Worm (Caenorhabditis elegans): ENCODE data around the gene T28H11.7.

T28H11.7 gene

DNA sequence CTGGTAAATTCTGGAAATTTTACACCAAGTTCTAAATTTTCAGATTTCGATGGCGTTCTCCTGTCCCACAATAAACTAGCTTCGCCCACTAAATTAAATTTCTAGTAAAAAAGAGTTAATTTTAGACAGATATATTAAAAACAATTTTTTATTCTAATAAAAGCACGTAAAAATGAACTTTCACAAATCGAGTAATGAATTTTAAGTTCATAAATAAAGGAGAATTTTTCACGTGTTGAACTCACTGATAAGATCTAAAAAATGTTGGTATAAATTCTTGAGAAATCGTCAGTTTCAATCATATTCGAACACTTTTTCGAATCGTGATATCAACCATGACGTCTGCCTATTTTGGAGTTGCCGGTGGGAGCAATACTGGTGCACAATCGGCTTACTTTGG lies 21.1 kb downstream of the T28H11.7 start, which contains the start of gene ssq-2:
Gene ssq-2 (plus strand): TSS at position 301 of the 400 bp plus-strand sequence.
- TF ChIP-seq ztf-29 (GFP tag; IDR thresholded peaks at IDR 0.05) (no peak), klf-2 (GFP tag; conservative IDR thresholded peaks at IDR 0.05) (no peak), tab-1 (GFP tag; IDR thresholded peaks at IDR 0.05) (no peak), med-1 (GFP tag; optimal IDR thresholded peaks at IDR 0.05; ENCODE audit: insufficient read depth) (no peak), flt-1 (GFP tag; IDR thresholded peaks at IDR 0.05) (no peak), ztf-23 (GFP tag; IDR thresholded peaks at IDR 0.05) (no peak), cog-1 (tag; optimal IDR thresholded peaks at IDR 0.05) (no peak), T22C8.4 (GFP tag; IDR thresholded peaks at IDR 0.05) (no peak), ref-1 (GFP tag; conservative IDR thresholded peaks at IDR 0.05) (no peak)

DNA sequence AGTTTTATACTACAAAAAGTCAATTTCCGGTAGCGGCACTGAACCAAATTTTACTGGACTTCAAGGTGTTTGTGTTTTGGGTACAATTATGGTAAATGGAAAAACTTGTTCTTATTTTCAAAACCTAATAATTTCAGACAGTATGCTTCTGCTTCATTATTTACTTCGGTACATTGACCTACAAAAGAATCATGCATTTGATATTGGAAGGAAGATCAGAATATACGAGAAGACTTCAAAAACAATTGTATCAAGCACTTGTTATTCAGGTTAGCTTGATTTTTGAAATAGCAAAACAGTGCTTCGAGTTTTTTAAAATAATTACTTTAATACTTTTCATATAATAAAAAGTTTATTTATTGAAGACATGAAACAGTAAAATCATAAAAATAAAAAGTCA lies 23.8 kb downstream of the T28H11.7 start:
- TF ChIP-seq ztf-29 (GFP tag; IDR thresholded peaks at IDR 0.05): no peak

DNA sequence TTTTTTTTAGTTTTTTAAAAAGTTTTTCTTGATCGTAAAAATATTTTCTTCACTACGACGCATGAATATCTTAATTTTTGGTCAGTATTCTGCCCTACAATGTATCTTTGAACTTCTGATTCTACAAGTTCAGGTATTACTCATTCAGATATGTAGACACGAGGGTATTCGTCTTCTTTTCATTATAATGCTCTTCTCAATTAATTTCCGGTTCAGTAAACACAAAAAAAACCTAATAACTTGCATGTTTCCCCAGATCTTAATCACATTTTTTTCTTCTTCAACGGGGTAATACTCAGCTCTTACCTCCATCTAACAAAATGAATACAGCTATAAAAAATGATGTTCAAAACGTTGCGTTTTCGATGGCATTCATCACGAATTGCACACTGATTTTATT lies 24.9 kb downstream of the T28H11.7 start, which contains the start of gene str-162:
Gene str-162 (plus strand): TSS at position 301 of the 400 bp plus-strand sequence.
- TF ChIP-seq ztf-29 (GFP tag; IDR thresholded peaks at IDR 0.05): no peak
- TF ChIP-seq T22C8.4 (GFP tag; IDR thresholded peaks at IDR 0.05): no peak

DNA sequence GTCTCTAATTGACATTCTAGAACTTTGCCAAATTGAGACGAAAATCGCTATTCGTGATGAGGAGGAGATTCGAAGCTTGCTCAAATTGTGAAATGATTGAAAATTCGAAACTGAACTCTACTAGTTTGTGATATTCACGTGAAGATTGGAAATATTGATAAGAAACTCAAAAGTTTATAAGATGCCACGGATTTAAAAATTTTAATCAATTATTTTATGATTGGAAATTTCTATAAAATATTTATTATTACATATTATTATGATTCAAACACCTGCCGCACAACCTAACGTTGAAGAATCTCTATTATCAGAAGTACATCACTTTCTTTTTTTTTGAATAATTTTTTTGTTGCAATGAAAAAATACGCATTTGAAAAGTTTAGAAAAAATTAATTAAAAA lies 28.4 kb downstream of the T28H11.7 start, which contains the start of gene E03H12.7:
Gene E03H12.7 (minus strand): TSS at position 101 of the 400 bp plus-strand sequence.
- no peak for TF ChIP-seq cog-1 (tag; optimal IDR thresholded peaks at IDR 0.05)
- TF ChIP-seq ztf-29 (GFP tag; IDR thresholded peaks at IDR 0.05): no peak
- TF ChIP-seq T22C8.4 (GFP tag; IDR thresholded peaks at IDR 0.05): no peak
- no peak for TF ChIP-seq tab-1 (GFP tag; IDR thresholded peaks at IDR 0.05)
- TF ChIP-seq klf-2 (GFP tag; conservative IDR thresholded peaks at IDR 0.05): no peak
- TF ChIP-seq ref-1 (GFP tag; conservative IDR thresholded peaks at IDR 0.05): no peak
- no peak for TF ChIP-seq ztf-23 (GFP tag; IDR thresholded peaks at IDR 0.05)
- no peak for TF ChIP-seq flt-1 (GFP tag; IDR thresholded peaks at IDR 0.05)
- TF ChIP-seq med-1 (GFP tag; optimal IDR thresholded peaks at IDR 0.05; ENCODE audit: insufficient read depth): no peak

DNA sequence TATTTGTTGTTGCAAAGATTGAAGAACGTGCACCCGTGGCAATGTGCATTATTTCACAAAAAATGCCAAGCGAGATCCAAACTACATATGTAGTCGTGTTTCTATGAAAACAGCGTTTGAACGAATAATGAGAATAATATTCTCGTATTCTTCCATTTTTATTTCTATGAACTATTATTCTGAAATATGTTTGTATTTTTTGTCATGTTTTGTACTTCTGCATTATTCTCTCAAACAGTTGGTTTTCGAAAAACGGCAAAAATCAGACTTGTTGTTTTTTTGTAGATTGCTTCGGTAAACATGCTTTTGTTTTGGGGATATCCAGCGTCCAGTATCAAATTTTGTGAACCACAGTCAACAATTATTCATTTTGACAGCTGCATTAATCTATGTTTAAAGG lies 30.7 kb downstream of the T28H11.7 start, which contains the start of gene clec-177:
Gene clec-177 (plus strand): TSS at position 301 of the 400 bp plus-strand sequence.
- TF ChIP-seq ref-1 (GFP tag; conservative IDR thresholded peaks at IDR 0.05): no peak
- no peak for TF ChIP-seq ztf-23 (GFP tag; IDR thresholded peaks at IDR 0.05)
- TF ChIP-seq tab-1 (GFP tag; IDR thresholded peaks at IDR 0.05): no peak
- TF ChIP-seq klf-2 (GFP tag; conservative IDR thresholded peaks at IDR 0.05): no peak
- TF ChIP-seq med-1 (GFP tag; optimal IDR thresholded peaks at IDR 0.05; ENCODE audit: insufficient read depth): no peak
- TF ChIP-seq T22C8.4 (GFP tag; IDR thresholded peaks at IDR 0.05): no peak
- TF ChIP-seq cog-1 (tag; optimal IDR thresholded peaks at IDR 0.05): no peak
- no peak for TF ChIP-seq flt-1 (GFP tag; IDR thresholded peaks at IDR 0.05)
- no peak for TF ChIP-seq ztf-29 (GFP tag; IDR thresholded peaks at IDR 0.05)

DNA sequence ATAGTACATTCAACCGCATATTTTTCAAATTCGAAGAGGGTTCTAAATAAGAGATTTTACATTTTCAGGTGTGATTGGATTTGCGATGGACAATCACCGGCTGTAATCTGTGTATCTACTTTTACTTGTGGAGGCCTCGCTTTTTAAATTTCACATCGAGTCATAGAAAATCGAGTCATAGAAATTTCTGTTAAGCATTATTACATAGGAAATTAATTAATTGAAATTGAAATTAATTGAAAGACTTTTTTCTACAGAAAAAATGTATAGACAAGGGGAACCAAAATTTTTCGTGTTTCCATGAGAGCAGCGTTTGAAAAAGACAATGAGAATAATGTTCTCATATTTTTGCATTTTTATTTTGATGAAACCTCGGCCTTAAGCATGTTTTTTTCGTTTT lies 33.2 kb downstream of the T28H11.7 start, which contains the start of gene clec-176:
Gene clec-176 (plus strand): TSS at position 301 of the 400 bp plus-strand sequence.
- TF ChIP-seq flt-1 (GFP tag; IDR thresholded peaks at IDR 0.05) (no peak), cog-1 (tag; optimal IDR thresholded peaks at IDR 0.05) (no peak), ref-1 (GFP tag; conservative IDR thresholded peaks at IDR 0.05) (no peak), tab-1 (GFP tag; IDR thresholded peaks at IDR 0.05) (no peak), klf-2 (GFP tag; conservative IDR thresholded peaks at IDR 0.05) (no peak), ztf-29 (GFP tag; IDR thresholded peaks at IDR 0.05) (no peak), med-1 (GFP tag; optimal IDR thresholded peaks at IDR 0.05; ENCODE audit: insufficient read depth) (no peak), ztf-23 (GFP tag; IDR thresholded peaks at IDR 0.05) (no peak), T22C8.4 (GFP tag; IDR thresholded peaks at IDR 0.05) (no peak)

DNA sequence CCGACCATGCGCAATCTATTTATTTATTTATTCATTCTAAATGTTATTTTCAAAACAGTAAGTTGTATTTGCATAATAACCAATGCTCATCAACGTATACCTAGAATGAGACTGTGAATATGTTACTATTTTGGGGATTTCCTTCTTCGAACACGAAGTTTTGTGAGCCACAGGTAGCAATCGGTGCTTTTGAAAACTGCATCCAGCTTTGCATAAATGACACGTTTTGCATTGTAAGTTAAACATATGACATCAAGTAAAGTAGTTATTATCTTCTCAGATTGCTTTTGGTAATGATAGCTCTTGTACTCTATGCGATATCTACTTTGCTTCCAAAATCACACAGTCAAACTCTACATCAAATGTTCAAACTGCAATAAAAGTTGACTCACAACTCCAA lies 34.5 kb downstream of the T28H11.7 start, which contains the start of gene E03H12.4:
Gene E03H12.4 (plus strand): TSS at position 120 of the 400 bp plus-strand sequence.
- TF ChIP-seq ztf-23 (GFP tag; IDR thresholded peaks at IDR 0.05): no peak
- TF ChIP-seq tab-1 (GFP tag; IDR thresholded peaks at IDR 0.05): no peak

DNA sequence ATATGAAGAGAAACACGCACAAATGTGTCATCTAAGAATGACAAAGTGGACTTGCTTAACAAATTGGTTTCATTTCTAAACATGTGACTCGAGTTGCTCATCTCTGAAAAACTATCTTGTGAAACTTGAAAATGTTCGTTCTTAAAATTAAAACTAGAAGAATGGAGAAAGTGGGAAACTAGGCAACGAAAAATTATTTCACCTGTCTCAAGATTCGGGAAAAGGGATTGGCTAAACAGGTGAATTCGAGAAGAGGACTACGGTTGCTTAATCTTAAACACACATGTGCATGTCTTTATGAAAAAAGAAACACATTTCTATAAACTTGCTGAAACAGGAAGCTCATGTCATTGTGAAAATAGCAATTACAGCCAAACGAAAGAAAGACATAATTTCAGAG lies 35.9 kb downstream of the T28H11.7 start, which contains the start of gene srz-24:
Gene srz-24 (minus strand): TSS at position 101 of the 400 bp plus-strand sequence.
- no peak for TF ChIP-seq T22C8.4 (GFP tag; IDR thresholded peaks at IDR 0.05)
- TF ChIP-seq flt-1 (GFP tag; IDR thresholded peaks at IDR 0.05): no peak
- TF ChIP-seq med-1 (GFP tag; optimal IDR thresholded peaks at IDR 0.05; ENCODE audit: insufficient read depth): no peak
- TF ChIP-seq klf-2 (GFP tag; conservative IDR thresholded peaks at IDR 0.05): no peak

DNA sequence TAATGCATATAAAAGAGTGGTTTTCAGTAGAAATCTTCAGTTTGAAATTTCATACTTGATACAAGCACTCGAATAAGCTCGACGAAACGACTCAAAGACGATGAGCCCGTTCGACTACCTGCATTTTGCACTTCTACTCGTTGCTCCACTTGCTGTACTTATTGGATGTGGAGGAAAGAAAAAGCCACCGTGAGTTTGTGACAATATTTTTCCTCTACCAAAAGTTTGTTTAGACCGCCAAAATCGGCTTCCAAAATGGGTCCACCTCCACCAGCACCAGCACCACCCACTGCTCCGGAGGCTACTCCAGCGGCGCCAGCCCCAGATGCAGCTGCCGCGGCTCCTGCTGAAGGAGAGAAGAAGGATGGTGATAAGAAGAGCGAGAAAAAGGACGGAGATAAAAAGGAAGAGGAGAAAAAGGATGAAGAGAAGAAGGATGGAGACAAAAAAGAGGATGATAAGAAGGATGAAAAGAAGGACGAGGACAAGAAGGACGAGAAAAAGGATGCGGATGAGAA lies 39.7 kb downstream of the T28H11.7 start, which contains the start of gene E03H12.5:
Gene E03H12.5 (plus strand): TSS at position 51 of the 518 bp plus-strand sequence.
- TF ChIP-seq med-1 (GFP tag; optimal IDR thresholded peaks at IDR 0.05; ENCODE audit: insufficient read depth) (no peak), T22C8.4 (GFP tag; IDR thresholded peaks at IDR 0.05) (no peak), cog-1 (tag; optimal IDR thresholded peaks at IDR 0.05) (no peak), tab-1 (GFP tag; IDR thresholded peaks at IDR 0.05) (no peak), ztf-23 (GFP tag; IDR thresholded peaks at IDR 0.05) (no peak), klf-2 (GFP tag; conservative IDR thresholded peaks at IDR 0.05) (no peak), ztf-29 (GFP tag; IDR thresholded peaks at IDR 0.05) (no peak), flt-1 (GFP tag; IDR thresholded peaks at IDR 0.05) (no peak), ref-1 (GFP tag; conservative IDR thresholded peaks at IDR 0.05) (no peak)

DNA sequence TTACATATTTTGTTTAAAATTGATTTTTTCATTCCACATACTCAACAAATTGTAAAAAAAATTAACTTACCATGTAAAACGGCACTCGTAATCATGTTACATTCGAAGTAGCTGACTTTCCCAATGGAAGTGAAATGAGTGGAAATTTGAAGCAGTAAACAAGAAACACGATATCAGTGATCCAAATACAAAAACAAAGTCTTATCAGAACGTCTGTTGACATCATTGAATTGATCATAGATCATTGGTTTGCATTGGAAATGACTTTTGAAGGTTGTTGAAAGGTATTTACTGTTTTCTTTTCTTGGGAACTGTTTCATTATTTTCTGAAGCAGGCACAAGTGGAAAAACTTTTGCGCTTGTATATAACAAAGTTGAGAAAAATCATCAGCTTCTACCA lies 41.0 kb downstream of the T28H11.7 start, which contains the start of gene Y9C9A.16:
Gene Y9C9A.16 (minus strand): TSS at position 131 of the 400 bp plus-strand sequence.
- TF ChIP-seq ztf-29 (GFP tag; IDR thresholded peaks at IDR 0.05): no peak
- no peak for TF ChIP-seq ref-1 (GFP tag; conservative IDR thresholded peaks at IDR 0.05)
- no peak for TF ChIP-seq ztf-23 (GFP tag; IDR thresholded peaks at IDR 0.05)
- TF ChIP-seq tab-1 (GFP tag; IDR thresholded peaks at IDR 0.05): no peak
- no peak for TF ChIP-seq cog-1 (tag; optimal IDR thresholded peaks at IDR 0.05)
- no peak for TF ChIP-seq klf-2 (GFP tag; conservative IDR thresholded peaks at IDR 0.05)
- TF ChIP-seq med-1 (GFP tag; optimal IDR thresholded peaks at IDR 0.05; ENCODE audit: insufficient read depth): no peak
- no peak for TF ChIP-seq T22C8.4 (GFP tag; IDR thresholded peaks at IDR 0.05)
- no peak for TF ChIP-seq flt-1 (GFP tag; IDR thresholded peaks at IDR 0.05)

Measured in whole organism, midembryonic.